Worm (Caenorhabditis elegans) whole organism, L4/young adult: Measurements from ENCODE around the gene mocs-1.

Experiments used
- W03F9.2 ChIP-seq: fragments of 150-350 bp; optimal IDR thresholded peaks from 2 replicates; lab custom pipeline; 2014; ENCODE audit warnings: missing biosample characterization, missing genetic modification characterization
- dao-5 ChIP-seq: sonication (generic microtip); optimal IDR thresholded peaks from 2 replicates; lab custom pipeline; 2016; ENCODE audit warnings: missing genotype, missing genetic modification characterization, moderate library complexity, missing compliant biosample characterization
- him-1 ChIP-seq: sonication (generic microtip); optimal IDR thresholded peaks from 2 replicates; lab custom pipeline; 2016; ENCODE audit warnings: missing genotype, missing genetic modification reagents, missing genetic modification characterization, missing compliant biosample characterization

mocs-1 gene

ce11 chrX:15440744-15441685 is at the start of gene mocs-1:
Gene mocs-1, minus strand, starts transcription at chrX:15440794.
- TF ChIP-seq dao-5 (no peak), him-1 (no peak), W03F9.2 (tag; lab: Kevin White, UChicago) (no peak)

ce11 chrX:15487806-15488205 is 47.2 kb upstream of the mocs-1 start, which contains the start of gene H13N06.2:
Gene H13N06.2, plus strand, starts transcription at chrX:15488106.
- TF ChIP-seq him-1 (no peak), dao-5 (no peak), W03F9.2 (tag; lab: Kevin White, UChicago) (no peak)

ce11 chrX:15487162-15487561 is 46.6 kb upstream of the mocs-1 start:
- no peak for TF ChIP-seq W03F9.2 (tag; lab: Kevin White, UChicago)
- TF ChIP-seq him-1: no peak

ce11 chrX:15485262-15485661 is 44.7 kb upstream of the mocs-1 start:
- TF ChIP-seq dao-5: no peak
- TF ChIP-seq him-1: no peak
- no peak for TF ChIP-seq W03F9.2 (tag; lab: Kevin White, UChicago)

ce11 chrX:15478717-15479116 is 38.1 kb upstream of the mocs-1 start, which contains the start of gene gcy-36:
Gene gcy-36, plus strand, starts transcription at chrX:15479017.
- TF ChIP-seq W03F9.2 (tag; lab: Kevin White, UChicago): no peak
- TF ChIP-seq him-1: no peak
- no peak for TF ChIP-seq dao-5

- TF ChIP-seq W03F9.2 (tag; lab: Kevin White, UChicago) (no peak), him-1 (no peak), dao-5 (no peak)
Observed at ce11 chrX:15477309-15477708, 36.7 kb upstream of the mocs-1 start, which contains the start of gene exc-1. Gene exc-1, minus strand, starts transcription at chrX:15477409.

ce11 chrX:15469957-15470548 is 29.5 kb upstream of the mocs-1 start:
- no peak for TF ChIP-seq W03F9.2 (tag; lab: Kevin White, UChicago)
- no peak for TF ChIP-seq dao-5
- TF ChIP-seq him-1: no peak

- no peak for TF ChIP-seq W03F9.2 (tag; lab: Kevin White, UChicago)
- TF ChIP-seq him-1: no peak
- no peak for TF ChIP-seq dao-5
Observed at ce11 chrX:15468657-15469056, 28.1 kb upstream of the mocs-1 start.

ce11 chrX:15466032-15466431 is 25.4 kb upstream of the mocs-1 start, which contains the start of gene sprr-1:
Gene sprr-1, plus strand, starts transcription at chrX:15466300.
- no peak for TF ChIP-seq him-1
- no peak for TF ChIP-seq dao-5
- no peak for TF ChIP-seq W03F9.2 (tag; lab: Kevin White, UChicago)

- TF ChIP-seq W03F9.2 (tag; lab: Kevin White, UChicago) (no peak), him-1 (no peak), dao-5 (no peak)
Observed at ce11 chrX:15465050-15465449, 24.5 kb upstream of the mocs-1 start.

ce11 chrX:15446292-15446794 is 5.7 kb upstream of the mocs-1 start, which contains the start of gene R03A10.5:
Gene R03A10.5, plus strand, starts transcription at chrX:15446722.
- TF ChIP-seq dao-5 (no peak), him-1 (no peak), W03F9.2 (tag; lab: Kevin White, UChicago) (no peak)

- TF ChIP-seq W03F9.2 (tag; lab: Kevin White, UChicago) (no peak), dao-5 (no peak), him-1 (no peak)
Observed at ce11 chrX:15441686-15442067, 1.1 kb upstream of the mocs-1 start, which contains the start of gene nkat-3. Gene nkat-3, plus strand, starts transcription at chrX:15441731.

ce11 chrX:15438768-15439167 is 1.8 kb downstream of the mocs-1 start:
- TF ChIP-seq dao-5: no peak
- TF ChIP-seq W03F9.2 (tag; lab: Kevin White, UChicago): no peak

ce11 chrX:15434922-15435321 is 5.7 kb downstream of the mocs-1 start:
- no peak for TF ChIP-seq him-1
- no peak for TF ChIP-seq W03F9.2 (tag; lab: Kevin White, UChicago)
- no peak for TF ChIP-seq dao-5

ce11 chrX:15433487-15433886 is 7.1 kb downstream of the mocs-1 start, which contains the start of gene flp-32:
Gene flp-32, plus strand, starts transcription at chrX:15433787.
- TF ChIP-seq W03F9.2 (tag; lab: Kevin White, UChicago) (no peak), him-1 (no peak), dao-5 (no peak)
